Worm (Caenorhabditis elegans) whole organism, L3 larva: ENCODE data around the gene R160.13.
A peak's percentile ranks its signal among the peaks of the same experiment; 100 is the strongest.

Experiments used
- R02D3.7 ChIP-seq: fragments of 150-350 bp; optimal IDR thresholded peaks from 2 replicates; lab custom pipeline; 2014; ENCODE audit warnings: missing biosample characterization, missing genetic modification characterization
- aly-2 ChIP-seq: fragments of 150-350 bp; optimal IDR thresholded peaks from 2 replicates; lab custom pipeline; 2014; ENCODE audit warnings: missing biosample characterization, missing genetic modification characterization
- ama-1 ChIP-seq: fragments of 150-350 bp; optimal IDR thresholded peaks from 2 replicates; lab custom pipeline; 2018
- ceh-28 ChIP-seq: fragments of 150-350 bp; optimal IDR thresholded peaks from 2 replicates; lab custom pipeline; 2014; ENCODE audit warnings: missing biosample characterization, missing genetic modification reagents, missing genetic modification characterization
- ceh-9 ChIP-seq: sonication (generic microtip); optimal IDR thresholded peaks from 2 replicates; lab custom pipeline; 2018; ENCODE audit warnings: missing biosample characterization, missing genetic modification characterization
- daf-12 ChIP-seq: fragments of 150-350 bp; optimal IDR thresholded peaks from 2 replicates; lab custom pipeline; 2014; ENCODE audit warnings: missing biosample characterization, missing genetic modification reagents, missing genetic modification characterization
- egl-27 ChIP-seq: sonication (generic microtip); optimal IDR thresholded peaks from 4 replicates; lab custom pipeline; 2017; ENCODE audit warnings: missing biosample characterization, missing genetic modification reagents, missing genetic modification characterization
- elt-1 ChIP-seq: fragments of 150-350 bp; optimal IDR thresholded peaks from 2 replicates; lab custom pipeline; 2014; ENCODE audit warnings: missing biosample characterization, missing genetic modification characterization
- fkh-10 ChIP-seq: sonication (generic microtip); optimal IDR thresholded peaks from 2 replicates; lab custom pipeline; 2017; ENCODE audit warnings: missing biosample characterization, missing genetic modification reagents, missing genetic modification characterization
- fkh-2 ChIP-seq: fragments of 150-350 bp; optimal IDR thresholded peaks from 2 replicates; lab custom pipeline; 2014; ENCODE audit warnings: missing biosample characterization, missing genetic modification reagents, missing genetic modification characterization
- fos-1 ChIP-seq: fragments of 150-350 bp; optimal IDR thresholded peaks from 2 replicates; lab custom pipeline; 2014; ENCODE audit warnings: missing biosample characterization, missing genetic modification characterization
- lin-15B ChIP-seq: fragments of 150-350 bp; optimal IDR thresholded peaks from 2 replicates; lab custom pipeline; 2014; ENCODE audit warnings: missing biosample characterization, missing genetic modification characterization
- lin-39 ChIP-seq: fragments of 150-350 bp; optimal IDR thresholded peaks from 2 replicates; lab custom pipeline; 2018; ENCODE audit warnings: missing biosample characterization, missing genetic modification reagents, missing genetic modification characterization
- lsy-12 ChIP-seq: sonication (generic microtip); optimal IDR thresholded peaks from 2 replicates; lab custom pipeline; 2016; ENCODE audit warnings: mild to moderate bottlenecking, missing genetic modification characterization, missing compliant biosample characterization
- mml-1 ChIP-seq: fragments of 150-350 bp; sonication (generic microtip); optimal IDR thresholded peaks from 3 replicates; lab custom pipeline; 2014; ENCODE audit warnings: missing biosample characterization, missing genetic modification characterization
- nfya-1 ChIP-seq: sonication (generic microtip); optimal IDR thresholded peaks from 2 replicates; lab custom pipeline; 2017; ENCODE audit warnings: missing genetic modification characterization, mild to moderate bottlenecking, missing compliant biosample characterization, antibody characterized with exemption, moderate library complexity; ENCODE audit not compliant: insufficient read depth
- nhr-12 ChIP-seq: fragments of 150-350 bp; optimal IDR thresholded peaks from 2 replicates; lab custom pipeline; 2014; ENCODE audit warnings: missing biosample characterization, missing genetic modification characterization
- nhr-23 ChIP-seq: fragments of 150-350 bp; optimal IDR thresholded peaks from 2 replicates; lab custom pipeline; 2014; ENCODE audit warnings: missing biosample characterization, missing genetic modification reagents, missing genetic modification characterization
- nhr-237 ChIP-seq: fragments of 150-350 bp; optimal IDR thresholded peaks from 2 replicates; lab custom pipeline; 2014; ENCODE audit warnings: missing biosample characterization, missing genetic modification characterization
- nhr-25 ChIP-seq: sonication (generic microtip); optimal IDR thresholded peaks from 2 replicates; lab custom pipeline; 2017; ENCODE audit warnings: missing biosample characterization, missing genetic modification characterization
- nhr-76 ChIP-seq: fragments of 150-350 bp; sonication (generic microtip); optimal IDR thresholded peaks from 5 replicates; lab custom pipeline; 2014; ENCODE audit warnings: missing biosample characterization, missing genetic modification characterization
- pha-4 ChIP-seq: fragments of 150-350 bp; optimal IDR thresholded peaks from 2 replicates; lab custom pipeline; 2014; ENCODE audit warnings: missing biosample characterization, missing genetic modification reagents, missing genetic modification characterization
- pqm-1 ChIP-seq: fragments of 150-350 bp; optimal IDR thresholded peaks from 2 replicates; lab custom pipeline; 2017; ENCODE audit warnings: missing biosample characterization, missing genetic modification characterization, inconsistent platforms
- sea-2 ChIP-seq: fragments of 150-350 bp; sonication (generic microtip); optimal IDR thresholded peaks from 4 replicates; lab custom pipeline; 2014; ENCODE audit warnings: missing biosample characterization, missing genetic modification reagents, missing genetic modification characterization
- skn-1 ChIP-seq: fragments of 150-350 bp; optimal IDR thresholded peaks from 2 replicates; lab custom pipeline; 2014; ENCODE audit warnings: missing biosample characterization, missing genetic modification characterization
- tbx-2 ChIP-seq: sonication (generic microtip); optimal IDR thresholded peaks from 2 replicates; lab custom pipeline; 2016; ENCODE audit warnings: mild to moderate bottlenecking, missing genetic modification characterization, missing compliant biosample characterization
- unc-39 ChIP-seq: sonication (generic microtip); optimal IDR thresholded peaks from 4 replicates; lab custom pipeline; 2017; ENCODE audit warnings: missing biosample characterization, missing genetic modification characterization
- unc-62 ChIP-seq: fragments of 150-350 bp; sonication (generic microtip); optimal IDR thresholded peaks from 4 replicates; lab custom pipeline; 2014; ENCODE audit warnings: missing biosample characterization, missing genetic modification reagents, missing genetic modification characterization
- zag-1 ChIP-seq: fragments of 150-350 bp; optimal IDR thresholded peaks from 2 replicates; lab custom pipeline; 2014; ENCODE audit warnings: missing biosample characterization, missing genetic modification characterization
- ztf-4 ChIP-seq: fragments of 150-350 bp; optimal IDR thresholded peaks from 2 replicates; lab custom pipeline; 2014; ENCODE audit warnings: missing biosample characterization, missing genetic modification characterization

The R160.13 gene

DNA sequence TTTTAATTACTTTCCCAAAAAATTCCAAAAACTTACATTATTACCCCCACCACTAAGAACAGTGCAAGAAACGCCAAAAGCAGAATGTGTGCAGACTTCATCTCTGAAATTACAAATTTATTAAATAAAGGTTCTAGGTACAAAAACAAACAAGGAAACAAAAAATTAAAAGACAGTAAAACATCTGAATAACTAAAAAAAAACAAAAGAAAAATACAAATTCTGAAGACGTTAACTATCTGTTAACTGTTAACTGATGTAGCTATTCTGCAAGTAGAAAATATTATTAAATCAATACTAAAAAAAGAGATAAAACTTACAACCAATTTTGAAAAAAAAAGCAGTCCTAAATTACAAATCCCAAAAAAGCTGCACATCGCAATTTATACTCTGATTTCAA is at the start of gene R160.13:
R160.13 (minus strand) TSS at position 101 of the 400 bp plus-strand sequence.
- TF ChIP-seq mml-1 (tag; lab: Kevin White, UChicago) (no peak), zag-1 (tag; lab: Kevin White, UChicago) (no peak), ztf-4 (no peak), fkh-2 (tag; lab: Kevin White, UChicago) (no peak), nfya-1 (tag; lab: Kevin White, UChicago) (no peak)
- TF ChIP-seq, all 47 proteins: peak for 0

- no peak for TF ChIP-seq nhr-25 (tag; lab: Kevin White, UChicago)
- no peak for TF ChIP-seq ceh-9
- no peak for TF ChIP-seq skn-1 (tag; lab: Kevin White, UChicago)
- TF ChIP-seq ztf-4: no peak
- no peak for TF ChIP-seq sea-2 (GFP tag; lab: Kevin White, UChicago)
- no peak for TF ChIP-seq lin-15B
- TF ChIP-seq mml-1 (tag; lab: Kevin White, UChicago): no peak
- no peak for TF ChIP-seq ama-1 (lab: Kevin White, UChicago)
- no peak for TF ChIP-seq ceh-28 (tag; lab: Kevin White, UChicago)
- TF ChIP-seq nhr-23: no peak
- TF ChIP-seq daf-12 (tag; lab: Kevin White, UChicago): no peak
- no peak for TF ChIP-seq egl-27 (tag; lab: Kevin White, UChicago)
- no peak for TF ChIP-seq tbx-2 (tag; lab: Kevin White, UChicago)
- no peak for TF ChIP-seq pha-4 (tag; lab: Kevin White, UChicago)
- no peak for TF ChIP-seq nfya-1 (tag; lab: Kevin White, UChicago)
- TF ChIP-seq lin-39 (tag; lab: Kevin White, UChicago): no peak
Observed at ce11 chrX:4418751-4419150, 47.4 kb upstream of the R160.13 start, which contains the start of gene dop-1. Gene dop-1 (minus strand): TSS chrX:4418851.

DNA sequence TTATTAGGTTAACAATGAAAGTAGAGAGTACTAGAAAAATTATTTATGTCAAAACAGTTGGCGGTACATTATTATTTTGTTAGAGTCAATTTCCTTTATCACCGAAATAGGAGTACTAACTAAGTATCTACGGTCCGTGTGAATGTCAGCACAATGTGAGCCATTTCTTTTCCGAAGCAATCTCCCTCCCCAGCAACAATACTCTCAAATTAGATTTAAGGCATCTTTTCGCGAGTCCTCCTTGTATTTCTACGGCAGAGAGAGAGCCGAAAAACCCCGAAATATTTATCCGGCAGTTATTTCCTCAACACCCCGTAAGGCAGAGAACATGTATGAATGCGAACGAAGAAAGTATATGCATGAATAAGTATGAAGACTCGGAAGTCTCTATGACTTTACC is 44.0 kb upstream of the R160.13 start:
- TF ChIP-seq nhr-25 (tag; lab: Kevin White, UChicago) (no peak), fos-1 (tag; lab: Kevin White, UChicago) (no peak), fkh-10 (GFP tag; lab: Kevin White, UChicago) (peak; percentile 50), unc-39 (tag; lab: Kevin White, UChicago) (no peak)

ce11 chrX:4413206-4413605 is 41.9 kb upstream of the R160.13 start:
- TF ChIP-seq elt-1 (tag; lab: Kevin White, UChicago): no peak

- no peak for TF ChIP-seq unc-39 (tag; lab: Kevin White, UChicago)
Observed at ce11 chrX:4410280-4410911, 39.1 kb upstream of the R160.13 start.

DNA sequence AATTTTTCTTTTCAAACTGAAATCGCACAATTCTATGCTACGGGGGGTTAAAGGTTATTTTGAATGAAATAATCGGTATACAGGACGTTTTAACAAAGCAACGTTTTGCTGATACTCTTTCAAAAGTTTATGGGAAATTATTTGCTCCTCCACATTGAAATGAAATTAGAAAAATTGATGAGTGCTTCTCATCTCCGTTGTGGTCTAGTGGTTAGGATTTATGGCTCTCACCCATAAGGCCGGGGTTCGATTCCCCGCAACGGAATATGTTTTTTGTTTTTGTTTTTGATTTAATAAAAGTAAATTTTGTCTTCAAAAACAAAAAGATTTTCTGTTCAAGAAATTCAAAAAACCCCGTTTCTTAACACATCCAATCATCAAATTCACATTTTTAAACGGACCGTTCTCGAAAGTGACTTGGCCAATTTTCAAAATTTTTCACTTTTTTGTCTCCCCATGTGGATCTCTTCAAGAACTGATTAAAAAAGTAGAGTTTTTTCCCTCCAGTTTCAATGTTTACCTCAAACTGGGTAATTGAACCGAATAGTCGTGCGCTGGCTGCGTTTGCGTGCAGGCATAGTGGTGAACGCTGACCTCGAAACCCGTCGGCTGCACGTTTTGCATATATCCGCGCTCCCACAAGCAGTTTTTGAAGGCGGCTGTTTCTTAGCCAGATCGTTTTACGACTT is 38.4 kb upstream of the R160.13 start:
- TF ChIP-seq R02D3.7 (tag; lab: Kevin White, UChicago) (no peak), egl-27 (tag; lab: Kevin White, UChicago) (no peak), pqm-1 (tag; lab: Kevin White, UChicago) (no peak), unc-62 (GFP tag; lab: Kevin White, UChicago) (no peak), nhr-76 (tag; lab: Kevin White, UChicago) (no peak), mml-1 (tag; lab: Kevin White, UChicago) (no peak), nhr-12 (no peak), aly-2 (tag; lab: Kevin White, UChicago) (no peak), lsy-12 (tag; lab: Kevin White, UChicago) (no peak)

DNA sequence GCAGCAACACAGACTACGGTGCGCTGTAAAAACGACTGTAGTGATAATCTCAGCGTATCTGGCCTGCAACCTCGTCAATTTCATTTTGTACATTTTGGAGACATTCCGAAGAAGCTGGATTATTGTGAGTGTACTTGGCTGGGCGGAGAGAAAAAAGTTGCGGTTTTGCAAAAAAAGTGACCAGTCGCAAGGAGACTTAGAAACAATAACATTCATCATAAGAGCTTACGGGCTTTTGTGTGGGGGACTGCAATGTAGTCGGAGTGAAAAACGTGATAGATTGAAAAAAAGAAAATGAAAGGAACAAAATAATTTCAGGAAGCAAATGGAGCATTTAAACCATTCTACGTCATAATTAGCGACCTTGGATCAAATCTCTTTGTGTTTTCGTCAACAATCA is 37.2 kb upstream of the R160.13 start:
- TF ChIP-seq fkh-2 (tag; lab: Kevin White, UChicago) (no peak), nfya-1 (tag; lab: Kevin White, UChicago) (peak; percentile 17), tbx-2 (tag; lab: Kevin White, UChicago) (no peak), nhr-237 (tag; lab: Kevin White, UChicago) (no peak), lin-39 (tag; lab: Kevin White, UChicago) (peak; percentile 38), aly-2 (tag; lab: Kevin White, UChicago) (no peak)
